Worm (Caenorhabditis elegans) whole organism, young adult: ENCODE data around the gene B0001.3.

Experiments used
- F39B2.1 ChIP-seq: fragments of 200-800 bp; sonication (Bioruptor generic); IDR thresholded peaks from 2 replicates; pipeline ENCODE4 v1.3.6; 2022; ENCODE audit warnings: missing genetic modification reagents, missing genetic modification characterization, missing compliant biosample characterization
- attf-6 ChIP-seq: fragments of 200-800 bp; sonication (Bioruptor generic); IDR thresholded peaks from 2 replicates; pipeline ENCODE4 v1.3.6; 2022; ENCODE audit warnings: missing genetic modification reagents, missing genetic modification characterization, missing compliant biosample characterization
- hsf-1 ChIP-seq: fragments of 200-800 bp; sonication (Bioruptor generic); IDR thresholded peaks from 2 replicates; pipeline ENCODE4 v1.3.6; 2022; ENCODE audit warnings: missing genetic modification reagents, missing genetic modification characterization, missing compliant biosample characterization
- lag-1 ChIP-seq: fragments of 200-800 bp; sonication (Bioruptor generic); IDR thresholded peaks from 2 replicates; pipeline ENCODE4 v1.3.6; 2022; ENCODE audit warnings: missing genetic modification reagents, missing genetic modification characterization, missing compliant biosample characterization
- snpc-3.4 ChIP-seq: sonication (generic microtip); optimal IDR thresholded peaks from 2 replicates; lab custom pipeline; 2017; ENCODE audit warnings: missing genetic modification characterization, mild to moderate bottlenecking, missing compliant biosample characterization, antibody characterized with exemption, moderate library complexity, missing genotype, missing genetic modification reagents
- ztf-3 ChIP-seq: fragments of 200-800 bp; sonication (Bioruptor generic); optimal IDR thresholded peaks from 2 replicates; lab custom pipeline; 2018; ENCODE audit warnings: mild to moderate bottlenecking, missing genetic modification characterization, missing compliant biosample characterization

- TF ChIP-seq lag-1 (GFP tag; lab: Robert Waterston, UW) = no peak
- TF ChIP-seq attf-6 (GFP tag; lab: Robert Waterston, UW) = no peak
- TF ChIP-seq hsf-1 (GFP tag; lab: Robert Waterston, UW) = no peak
- TF ChIP-seq F39B2.1 (GFP tag; lab: Robert Waterston, UW) = no peak
- TF ChIP-seq snpc-3.4 = no peak
- TF ChIP-seq ztf-3 (GFP tag; lab: Kevin White, UChicago) = no peak
Observed at ce11 chrIV:12162732-12163131, 17.2 kb upstream of the B0001.3 start.
